Fruit fly (Drosophila melanogaster) whole organism, embryonic: ENCODE data around the gene CG43318.
A peak's percentile ranks its signal among the peaks of the same experiment; 100 is the strongest.

ENCODE experiments used
- ATbp ChIP-seq: fragments of 200-800 bp; sonication (Bioruptor generic); optimal IDR thresholded peaks from 2 replicates; lab custom pipeline; 2017; ENCODE audit warnings: missing biosample characterization, mild to moderate bottlenecking, missing genetic modification characterization, missing genetic modification reagents
- CG10565 ChIP-seq: fragments of 200-800 bp; sonication (Bioruptor generic); optimal IDR thresholded peaks from 3 replicates; lab custom pipeline; 2016; ENCODE audit warnings: missing biosample characterization, mild to moderate bottlenecking, missing genetic modification characterization
- CG11723 ChIP-seq: fragments of 200-800 bp; sonication (Bioruptor generic); optimal IDR thresholded peaks from 2 replicates; lab custom pipeline; 2017; ENCODE audit warnings: missing biosample characterization, mild to moderate bottlenecking, missing genetic modification characterization
- CG12071 ChIP-seq: fragments of 200-800 bp; sonication (Bioruptor generic); optimal IDR thresholded peaks from 3 replicates; lab custom pipeline; 2018; ENCODE audit warnings: missing biosample characterization, mild to moderate bottlenecking, missing genetic modification characterization
- CG12219 ChIP-seq: fragments of 200-800 bp; sonication (Bioruptor generic); optimal IDR thresholded peaks from 3 replicates; lab custom pipeline; 2018; ENCODE audit warnings: missing biosample characterization, mild to moderate bottlenecking, missing genetic modification characterization
- CG12391 ChIP-seq: fragments of 200-800 bp; sonication (Bioruptor generic); optimal IDR thresholded peaks from 3 replicates; lab custom pipeline; 2018; ENCODE audit warnings: missing biosample characterization, mild to moderate bottlenecking, missing genetic modification characterization, moderate library complexity
- CG14965 ChIP-seq: fragments of 200-800 bp; sonication (Bioruptor generic); optimal IDR thresholded peaks from 2 replicates; lab custom pipeline; 2016; ENCODE audit warnings: missing biosample characterization, missing genetic modification characterization, borderline replicate concordance
- CG15696 ChIP-seq: fragments of 200-800 bp; sonication (Bioruptor generic); optimal IDR thresholded peaks from 2 replicates; lab custom pipeline; 2019; ENCODE audit warnings: missing biosample characterization, mild to moderate bottlenecking, missing genetic modification characterization, moderate library complexity
- CG1602 ChIP-seq: fragments of 200-800 bp; sonication (Bioruptor generic); optimal IDR thresholded peaks from 3 replicates; lab custom pipeline; 2016; ENCODE audit warnings: missing biosample characterization, missing genetic modification characterization
- CG16813 ChIP-seq: fragments of 200-800 bp; sonication (Bioruptor generic); IDR thresholded peaks from 3 replicates; pipeline ENCODE4 v1.3.6; 2022; ENCODE audit warnings: missing biosample characterization, missing genetic modification characterization; ENCODE audit not compliant: partially characterized antibody
- CG33213 ChIP-seq: fragments of 200-800 bp; sonication (Bioruptor generic); optimal IDR thresholded peaks from 3 replicates; lab custom pipeline; 2016; ENCODE audit warnings: missing biosample characterization, missing genetic modification characterization
- CG33557 ChIP-seq: fragments of 200-800 bp; sonication (Bioruptor generic); optimal IDR thresholded peaks from 2 replicates; lab custom pipeline; 2019; ENCODE audit warnings: missing biosample characterization, mild to moderate bottlenecking, missing genetic modification characterization, moderate library complexity
- CG3407 ChIP-seq: fragments of 200-800 bp; sonication (Bioruptor generic); optimal IDR thresholded peaks from 2 replicates; lab custom pipeline; 2018; ENCODE audit warnings: missing biosample characterization, mild to moderate bottlenecking, missing genetic modification characterization
- CG34376 ChIP-seq: fragments of 200-800 bp; sonication (Bioruptor generic); optimal IDR thresholded peaks from 2 replicates; lab custom pipeline; 2018; ENCODE audit warnings: missing biosample characterization, mild to moderate bottlenecking, missing genetic modification characterization
- CG3847 ChIP-seq: fragments of 200-800 bp; sonication (Bioruptor generic); IDR thresholded peaks from 2 replicates; pipeline ENCODE4 v1.3.6; 2022; ENCODE audit warnings: missing biosample characterization, missing genetic modification characterization
- CG43689 ChIP-seq: fragments of 200-800 bp; sonication (Bioruptor generic); IDR thresholded peaks from 2 replicates; pipeline ENCODE4 v1.3.6; 2022; ENCODE audit warnings: missing biosample characterization, missing genetic modification characterization
- CG4820 ChIP-seq: fragments of 200-800 bp; sonication (Bioruptor generic); optimal IDR thresholded peaks from 3 replicates; lab custom pipeline; 2016; ENCODE audit warnings: missing biosample characterization, missing genetic modification characterization
- CG8765 ChIP-seq: fragments of 200-800 bp; sonication (Bioruptor generic); IDR thresholded peaks from 2 replicates; pipeline ENCODE4 v1.3.6; 2022; ENCODE audit warnings: missing biosample characterization, missing genetic modification characterization
- CG8924 ChIP-seq: fragments of 200-800 bp; optimal IDR thresholded peaks from 3 replicates; lab custom pipeline; 2019; ENCODE audit warnings: missing biosample characterization, mild to moderate bottlenecking, missing genetic modification characterization, moderate library complexity
- CG9817 ChIP-seq: fragments of 200-800 bp; sonication (Bioruptor generic); optimal IDR thresholded peaks from 2 replicates; lab custom pipeline; 2018; ENCODE audit warnings: missing biosample characterization, mild to moderate bottlenecking, missing genetic modification characterization, moderate library complexity
- Doc3 ChIP-seq: fragments of 200-800 bp; sonication (Bioruptor generic); IDR thresholded peaks from 3 replicates; pipeline ENCODE4 v1.3.6; 2022; ENCODE audit warnings: missing biosample characterization, missing genetic modification characterization; ENCODE audit not compliant: partially characterized antibody
- ERR ChIP-seq: fragments of 200-800 bp; sonication (Bioruptor generic); optimal IDR thresholded peaks from 2 replicates; lab custom pipeline; 2016; ENCODE audit warnings: missing biosample characterization, missing genetic modification characterization
- Gug ChIP-seq: fragments of 200-800 bp; sonication (Bioruptor generic); IDR thresholded peaks from 4 replicates; pipeline ENCODE4 v1.3.6; 2022; ENCODE audit warnings: missing biosample characterization, missing genetic modification characterization
- HHEX ChIP-seq: fragments of 200-800 bp; sonication (Bioruptor generic); optimal IDR thresholded peaks from 3 replicates; lab custom pipeline; 2017; ENCODE audit warnings: missing biosample characterization, mild to moderate bottlenecking, missing genetic modification characterization, missing genetic modification reagents
- Hmx ChIP-seq: fragments of 200-800 bp; sonication (Bioruptor generic); optimal IDR thresholded peaks from 2 replicates; lab custom pipeline; 2016; ENCODE audit warnings: missing biosample characterization, missing genetic modification characterization
- Kr ChIP-seq: fragments of 200-800 bp; sonication (Bioruptor generic); optimal IDR thresholded peaks from 2 replicates; lab custom pipeline; 2017; ENCODE audit warnings: missing biosample characterization, mild to moderate bottlenecking, missing genetic modification characterization
- Lhr ChIP-seq: fragments of 200-800 bp; sonication (Bioruptor generic); optimal IDR thresholded peaks from 3 replicates; lab custom pipeline; 2017; ENCODE audit warnings: mild to moderate bottlenecking, missing biosample characterization, missing genetic modification reagents, missing genetic modification characterization
- Mes4 ChIP-seq: fragments of 200-800 bp; sonication (Bioruptor generic); optimal IDR thresholded peaks from 2 replicates; lab custom pipeline; 2016; ENCODE audit warnings: missing biosample characterization, missing genetic modification characterization
- Myb ChIP-seq: fragments of 200-800 bp; sonication (Bioruptor generic); optimal IDR thresholded peaks from 2 replicates; lab custom pipeline; 2016; ENCODE audit warnings: missing biosample characterization, missing genetic modification characterization
- Oli ChIP-seq: fragments of 200-800 bp; sonication (Bioruptor generic); optimal IDR thresholded peaks from 2 replicates; lab custom pipeline; 2018; ENCODE audit warnings: missing biosample characterization, mild to moderate bottlenecking, missing genetic modification characterization, moderate library complexity
- Scr ChIP-seq: fragments of 200-800 bp; sonication (Bioruptor generic); IDR thresholded peaks from 2 replicates; pipeline ENCODE4 v1.3.6; 2022; ENCODE audit warnings: missing biosample characterization, missing genetic modification characterization; ENCODE audit not compliant: partially characterized antibody
- Sox102F ChIP-seq: fragments of 200-800 bp; sonication (Bioruptor generic); optimal IDR thresholded peaks from 2 replicates; lab custom pipeline; 2018; ENCODE audit warnings: missing biosample characterization, mild to moderate bottlenecking, missing genetic modification characterization, moderate library complexity
- Tbp ChIP-seq: fragments of >200 bp; optimal IDR thresholded peaks from 2 replicates; lab custom pipeline; 2018; ENCODE audit warnings: missing biosample characterization, missing genetic modification characterization
- YL-1 ChIP-seq: fragments of 200-800 bp; sonication (Bioruptor generic); optimal IDR thresholded peaks from 3 replicates; lab custom pipeline; 2017; ENCODE audit warnings: missing biosample characterization, mild to moderate bottlenecking, missing genetic modification characterization
- ac ChIP-seq: fragments of 200-800 bp; sonication (Bioruptor generic); optimal IDR thresholded peaks from 3 replicates; lab custom pipeline; 2017; ENCODE audit warnings: missing biosample characterization, mild to moderate bottlenecking, missing genetic modification characterization
- croc ChIP-seq: fragments of 200-800 bp; sonication (Bioruptor generic); conservative IDR thresholded peaks from 3 replicates; pipeline ENCODE4 v1.3.6; 2022; ENCODE audit warnings: missing biosample characterization, missing genetic modification characterization
- cwo ChIP-seq: fragments of 200-800 bp; sonication (Bioruptor generic); optimal IDR thresholded peaks from 3 replicates; lab custom pipeline; 2017; ENCODE audit warnings: missing biosample characterization, missing genetic modification characterization, mild to moderate bottlenecking, moderate library complexity, missing genetic modification reagents
- kni ChIP-seq: fragments of 200-800 bp; sonication (Bioruptor generic); optimal IDR thresholded peaks from 3 replicates; lab custom pipeline; 2017; ENCODE audit warnings: mild to moderate bottlenecking, missing biosample characterization, missing genetic modification reagents, missing genetic modification characterization
- nerfin-2 ChIP-seq: fragments of 200-800 bp; sonication (Bioruptor generic); IDR thresholded peaks from 2 replicates; pipeline ENCODE4 v1.3.6; 2022; ENCODE audit warnings: missing biosample characterization, missing genetic modification characterization; ENCODE audit not compliant: partially characterized antibody
- nmo ChIP-seq: fragments of 200-800 bp; sonication (Bioruptor generic); optimal IDR thresholded peaks from 2 replicates; lab custom pipeline; 2018; ENCODE audit warnings: missing biosample characterization, mild to moderate bottlenecking, missing genetic modification characterization, moderate library complexity
- pum ChIP-seq: fragments of 200-800 bp; sonication (Bioruptor generic); optimal IDR thresholded peaks from 2 replicates; lab custom pipeline; 2016; ENCODE audit warnings: missing biosample characterization, missing genetic modification characterization
- ranshi ChIP-seq: fragments of 200-800 bp; sonication (Bioruptor generic); IDR thresholded peaks from 2 replicates; pipeline ENCODE4 v1.3.6; 2022; ENCODE audit warnings: missing biosample characterization, missing genetic modification characterization
- rib ChIP-seq: fragments of 200-800 bp; sonication (Bioruptor generic); IDR thresholded peaks from 2 replicates; pipeline ENCODE4 v1.3.6; 2022; ENCODE audit warnings: missing biosample characterization, missing genetic modification characterization
- sima ChIP-seq: fragments of 200-800 bp; sonication (Bioruptor generic); optimal IDR thresholded peaks from 2 replicates; lab custom pipeline; 2016; ENCODE audit warnings: missing biosample characterization, missing genetic modification characterization
- slou ChIP-seq: fragments of 200-800 bp; sonication (Bioruptor generic); optimal IDR thresholded peaks from 3 replicates; lab custom pipeline; 2016; ENCODE audit warnings: missing biosample characterization, missing genetic modification characterization
- sqz ChIP-seq: fragments of 200-800 bp; sonication (Bioruptor generic); optimal IDR thresholded peaks from 3 replicates; lab custom pipeline; 2018; ENCODE audit warnings: missing biosample characterization, mild to moderate bottlenecking, missing genetic modification characterization
- trh ChIP-seq: fragments of 200-800 bp; sonication (Bioruptor generic); optimal IDR thresholded peaks from 2 replicates; lab custom pipeline; 2016; ENCODE audit warnings: missing biosample characterization, missing genetic modification characterization
- ttk ChIP-seq: fragments of 200-800 bp; sonication (Bioruptor generic); IDR thresholded peaks from 2 replicates; pipeline ENCODE4 v2.1.2; 2022; ENCODE audit warnings: missing biosample characterization, missing genetic modification characterization
- tup ChIP-seq: fragments of 200-800 bp; sonication (Bioruptor generic); optimal IDR thresholded peaks from 2 replicates; lab custom pipeline; 2016; ENCODE audit warnings: missing biosample characterization, mild to moderate bottlenecking, missing genetic modification characterization, moderate library complexity
- zen2 ChIP-seq: fragments of 200-800 bp; sonication (Bioruptor generic); IDR thresholded peaks from 3 replicates; pipeline ENCODE4 v1.3.6; 2022; ENCODE audit warnings: missing biosample characterization, missing genetic modification characterization; ENCODE audit not compliant: partially characterized antibody

Gene CG43318

dm6 chr3R:15793372-15793802 lies 39.8 kb downstream of the CG43318 start, which contains the start of gene nsl1 (continued):
- TF ChIP-seq nerfin-2 (GFP tag; lab: Robert Waterston, UW) (peak; percentile 94), HHEX (GFP tag; lab: Kevin White, UChicago) (no peak), CG12391 (tag; lab: Kevin White, UChicago) (peak; percentile 54), CG9817 (peak; percentile 13), pum (GFP tag; lab: Kevin White, UChicago) (no peak), Kr (no peak), Hmx (GFP tag; lab: Kevin White, UChicago) (no peak), ttk (GFP tag; lab: Robert Waterston, UW) (peak; percentile 41; the same call in 1 of the 2 replicates), Mes4 (GFP tag; lab: Kevin White, UChicago) (no peak), CG3847 (GFP tag; lab: Robert Waterston, UW) (peak; percentile 62), croc (GFP tag; lab: Robert Waterston, UW) (no peak), CG1602 (GFP tag; lab: Kevin White, UChicago) (no peak), Lhr (GFP tag; lab: Kevin White, UChicago) (peak; percentile 58), CG16813 (GFP tag; lab: Robert Waterston, UW) (peak; percentile 98), Scr (GFP tag; lab: Robert Waterston, UW) (peak; percentile 98), CG43689 (GFP tag; lab: Robert Waterston, UW) (no peak), nmo (GFP tag; lab: Kevin White, UChicago) (peak; percentile 67), rib (GFP tag; lab: Robert Waterston, UW) (peak; percentile 69), CG14965 (GFP tag; lab: Kevin White, UChicago) (no peak), Doc3 (GFP tag; lab: Robert Waterston, UW) (peak; percentile 95), ERR (GFP tag; lab: Kevin White, UChicago) (no peak), Oli (tag; lab: Kevin White, UChicago) (no peak), CG4820 (GFP tag; lab: Kevin White, UChicago) (peak; percentile 14), CG15696 (tag; lab: Kevin White, UChicago) (no peak), Myb (GFP tag; lab: Kevin White, UChicago) (no peak), CG12071 (no peak), ATbp (GFP tag; lab: Kevin White, UChicago) (no peak), CG33557 (GFP tag; lab: Kevin White, UChicago) (peak; percentile 42), sqz (GFP tag; lab: Kevin White, UChicago) (no peak), zen2 (peak; percentile 90; the same call in 2 of the 3 replicates), CG33213 (GFP tag; lab: Kevin White, UChicago) (no peak), Gug (GFP tag; lab: Robert Waterston, UW) (peak; percentile 27; the same call in 1 of the 4 replicates), trh (GFP tag; lab: Kevin White, UChicago) (no peak), cwo (no peak), kni (peak; percentile 46), CG8924 (tag; lab: Kevin White, UChicago) (peak; percentile 50), YL-1 (GFP tag; lab: Kevin White, UChicago) (peak; percentile 94), CG11723 (GFP tag; lab: Kevin White, UChicago) (no peak), CG3407 (GFP tag; lab: Kevin White, UChicago) (no peak), Sox102F (GFP tag; lab: Kevin White, UChicago) (no peak), slou (GFP tag; lab: Kevin White, UChicago) (peak; percentile 7), Tbp (GFP tag; lab: Kevin White, UChicago) (no peak), CG8765 (peak; percentile 69), ac (GFP tag; lab: Kevin White, UChicago) (no peak), CG34376 (peak; percentile 8), tup (peak; percentile 54), CG10565 (GFP tag; lab: Kevin White, UChicago) (no peak), CG12219 (no peak), sima (GFP tag; lab: Kevin White, UChicago) (no peak), ranshi (no peak)
